Worm (Caenorhabditis elegans) whole organism, L4/young adult: ENCODE data around the gene C01B10.9.

Source experiments
- W03F9.2 ChIP-seq: fragments of 150-350 bp; optimal IDR thresholded peaks from 2 replicates; lab custom pipeline; 2014; ENCODE audit warnings: missing biosample characterization, missing genetic modification characterization
- dao-5 ChIP-seq: sonication (generic microtip); optimal IDR thresholded peaks from 2 replicates; lab custom pipeline; 2016; ENCODE audit warnings: missing genotype, missing genetic modification characterization, moderate library complexity, missing compliant biosample characterization
- him-1 ChIP-seq: sonication (generic microtip); optimal IDR thresholded peaks from 2 replicates; lab custom pipeline; 2016; ENCODE audit warnings: missing genotype, missing genetic modification reagents, missing genetic modification characterization, missing compliant biosample characterization

DNA sequence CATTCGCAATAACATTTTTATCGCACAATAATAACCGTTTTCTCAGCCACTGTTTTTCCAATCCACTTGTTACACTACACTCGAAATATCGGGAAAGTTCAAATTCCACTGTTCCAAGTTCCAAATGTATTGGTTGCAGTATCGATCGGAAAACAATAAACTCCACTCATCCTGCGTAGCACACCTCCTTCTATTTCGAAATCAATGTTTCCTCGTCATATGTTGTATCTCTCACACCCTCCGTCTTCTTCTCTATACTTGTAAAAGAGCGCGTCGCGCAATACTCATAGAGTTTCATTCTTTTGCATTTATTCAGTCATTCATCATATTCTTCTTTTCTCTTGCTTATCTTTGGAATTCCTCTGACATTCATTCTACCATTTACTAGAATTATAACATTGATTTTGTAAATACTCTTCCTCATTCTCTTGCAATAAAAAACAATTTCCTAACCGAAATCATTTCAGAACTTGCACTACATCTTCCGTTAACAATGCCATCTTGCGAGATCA is 30.8 kb upstream of the C01B10.9 start, which contains the start of gene sup-36:
- no peak for TF ChIP-seq him-1 (tag; lab: Kevin White, UChicago)
- no peak for TF ChIP-seq W03F9.2 (tag; lab: Kevin White, UChicago)
- TF ChIP-seq dao-5 (tag; lab: Kevin White, UChicago): no peak
